Fruit fly (Drosophila melanogaster) whole organism, embryonic: ENCODE results near the gene Syx16.

Experiments
- Abd-B ChIP-seq: fragments of 200-800 bp; sonication (Bioruptor generic); optimal IDR thresholded peaks from 2 replicates; lab custom pipeline; 2018; ENCODE audit warnings: missing biosample characterization, mild to moderate bottlenecking, missing genetic modification characterization, moderate library complexity
- BEAF-32 ChIP-seq: fragments of 200-800 bp; sonication (Bioruptor generic); optimal IDR thresholded peaks from 3 replicates; lab custom pipeline; 2017; ENCODE audit warnings: missing biosample characterization, missing genetic modification characterization, mild to moderate bottlenecking, moderate library complexity, missing genetic modification reagents
- Bgb ChIP-seq: fragments of 200-800 bp; sonication (Bioruptor generic); IDR thresholded peaks from 2 replicates; pipeline ENCODE4 v1.3.6; 2022; ENCODE audit warnings: missing biosample characterization, missing genetic modification characterization; ENCODE audit not compliant: partially characterized antibody
- CG12104 ChIP-seq: fragments of 200-800 bp; sonication (Bioruptor generic); optimal IDR thresholded peaks from 3 replicates; lab custom pipeline; 2016; ENCODE audit warnings: missing biosample characterization, missing genetic modification characterization
- CG13287 ChIP-seq: fragments of 200-800 bp; sonication (Bioruptor generic); IDR thresholded peaks from 2 replicates; pipeline ENCODE4 v1.3.6; 2022; ENCODE audit warnings: missing biosample characterization, missing genetic modification characterization; ENCODE audit not compliant: partially characterized antibody
- CG13775 ChIP-seq: fragments of 200-800 bp; sonication (Bioruptor generic); optimal IDR thresholded peaks from 3 replicates; lab custom pipeline; 2017; ENCODE audit warnings: missing biosample characterization, mild to moderate bottlenecking, missing genetic modification characterization
- CG15514 ChIP-seq: fragments of 200-800 bp; sonication (Bioruptor generic); optimal IDR thresholded peaks from 3 replicates; lab custom pipeline; 2017; ENCODE audit warnings: missing biosample characterization, missing genetic modification characterization, mild to moderate bottlenecking, moderate library complexity, missing genetic modification reagents
- CG15696 ChIP-seq: fragments of 200-800 bp; sonication (Bioruptor generic); optimal IDR thresholded peaks from 2 replicates; lab custom pipeline; 2019; ENCODE audit warnings: missing biosample characterization, mild to moderate bottlenecking, missing genetic modification characterization, moderate library complexity
- CG17385 ChIP-seq: fragments of 200-800 bp; sonication (Bioruptor generic); optimal IDR thresholded peaks from 3 replicates; lab custom pipeline; 2018; ENCODE audit warnings: missing biosample characterization, mild to moderate bottlenecking, missing genetic modification characterization
- CG18619 ChIP-seq: fragments of 200-800 bp; sonication (Bioruptor generic); optimal IDR thresholded peaks from 3 replicates; lab custom pipeline; 2017; ENCODE audit warnings: missing biosample characterization, mild to moderate bottlenecking, missing genetic modification characterization
- CG2116 ChIP-seq: fragments of 200-800 bp; sonication (Bioruptor generic); optimal IDR thresholded peaks from 3 replicates; lab custom pipeline; 2018; ENCODE audit warnings: missing biosample characterization, mild to moderate bottlenecking, missing genetic modification characterization
- CG2120 ChIP-seq: fragments of 200-800 bp; sonication (Bioruptor generic); optimal IDR thresholded peaks from 3 replicates; lab custom pipeline; 2016; ENCODE audit warnings: missing biosample characterization, missing genetic modification characterization
- CG2678 ChIP-seq: fragments of 200-800 bp; sonication (Bioruptor generic); optimal IDR thresholded peaks from 3 replicates; lab custom pipeline; 2019; ENCODE audit warnings: missing biosample characterization, mild to moderate bottlenecking, missing genetic modification characterization, moderate library complexity
- CG30403 ChIP-seq: fragments of 200-800 bp; sonication (Bioruptor generic); optimal IDR thresholded peaks from 3 replicates; lab custom pipeline; 2016; ENCODE audit warnings: missing biosample characterization, missing genetic modification characterization
- CG32532 ChIP-seq: fragments of 200-800 bp; sonication (Bioruptor generic); IDR thresholded peaks from 2 replicates; pipeline ENCODE4 v1.3.6; 2022; ENCODE audit warnings: missing biosample characterization, missing genetic modification characterization
- CG32772 ChIP-seq: fragments of 200-800 bp; sonication (Bioruptor generic); IDR thresholded peaks from 2 replicates; pipeline ENCODE4 v1.3.6; 2022; ENCODE audit warnings: missing biosample characterization, missing genetic modification characterization
- CG33213 ChIP-seq: fragments of 200-800 bp; sonication (Bioruptor generic); optimal IDR thresholded peaks from 3 replicates; lab custom pipeline; 2016; ENCODE audit warnings: missing biosample characterization, missing genetic modification characterization
- CG4328 ChIP-seq: fragments of 200-800 bp; sonication (Bioruptor generic); optimal IDR thresholded peaks from 3 replicates; lab custom pipeline; 2017; ENCODE audit warnings: missing biosample characterization, missing genetic modification reagents, missing genetic modification characterization
- CG7357 ChIP-seq: fragments of 200-800 bp; sonication (Bioruptor generic); IDR thresholded peaks from 3 replicates; pipeline ENCODE4 v1.3.6; 2022; ENCODE audit warnings: missing biosample characterization, missing genetic modification characterization
- CG8290 ChIP-seq, 3 experiments: fragments of 200-800 bp; sonication (Bioruptor generic); optimal IDR thresholded peaks; 2 replicates each; lab custom pipeline; 2016 to 2019; ENCODE audit warnings: missing biosample characterization in 3 of 3, missing genetic modification characterization in 3 of 3, mild to moderate bottlenecking in 2 of 3, moderate library complexity in 1 of 3
- CkIIα-i1 ChIP-seq: fragments of 200-800 bp; sonication (Bioruptor generic); IDR thresholded peaks from 2 replicates; pipeline ENCODE4 v1.3.6; 2022; ENCODE audit warnings: missing biosample characterization, missing genetic modification characterization
- Dfd ChIP-seq, 2 experiments: fragments of >200 bp; optimal IDR thresholded peaks; 2 replicates each; lab custom pipeline; 2017; ENCODE audit warnings: missing biosample characterization in 2 of 2, missing genetic modification characterization in 2 of 2
- E2f2 ChIP-seq: fragments of 200-800 bp; sonication (Bioruptor generic); IDR thresholded peaks from 2 replicates; pipeline ENCODE4 v1.3.6; 2022; ENCODE audit warnings: missing biosample characterization, missing genetic modification characterization
- Fer3 ChIP-seq: fragments of 200-800 bp; sonication (Bioruptor generic); optimal IDR thresholded peaks from 2 replicates; lab custom pipeline; 2018; ENCODE audit warnings: missing biosample characterization, mild to moderate bottlenecking, missing genetic modification characterization, moderate library complexity
- HLH54F ChIP-seq: fragments of 200-800 bp; sonication (Bioruptor generic); optimal IDR thresholded peaks from 3 replicates; lab custom pipeline; 2016; ENCODE audit warnings: missing biosample characterization, missing genetic modification characterization
- Hr51 ChIP-seq, 2 experiments: fragments of 200-800 bp; sonication (Bioruptor generic); optimal IDR thresholded peaks; 2 replicates in 1 of 2; 3 replicates in 1 of 2; lab custom pipeline; 2016 to 2018; ENCODE audit warnings: missing biosample characterization in 2 of 2, missing genetic modification characterization in 2 of 2, mild to moderate bottlenecking in 1 of 2, moderate library complexity in 1 of 2
- Lpt ChIP-seq: fragments of >200 bp; optimal IDR thresholded peaks from 2 replicates; lab custom pipeline; 2018; ENCODE audit warnings: missing biosample characterization, missing genetic modification characterization
- Myb ChIP-seq: fragments of 200-800 bp; sonication (Bioruptor generic); optimal IDR thresholded peaks from 2 replicates; lab custom pipeline; 2016; ENCODE audit warnings: missing biosample characterization, missing genetic modification characterization
- Nf-YC ChIP-seq: fragments of 200-800 bp; optimal IDR thresholded peaks from 3 replicates; lab custom pipeline; 2019; ENCODE audit warnings: missing biosample characterization, mild to moderate bottlenecking, missing genetic modification characterization, moderate library complexity
- Oli ChIP-seq: fragments of 200-800 bp; sonication (Bioruptor generic); optimal IDR thresholded peaks from 2 replicates; lab custom pipeline; 2018; ENCODE audit warnings: missing biosample characterization, mild to moderate bottlenecking, missing genetic modification characterization, moderate library complexity
- Ptx1 ChIP-seq: fragments of 200-800 bp; sonication (Bioruptor generic); IDR thresholded peaks from 2 replicates; pipeline ENCODE4 v1.3.6; 2022; ENCODE audit warnings: missing biosample characterization, missing genetic modification characterization
- Sox100B ChIP-seq: fragments of 200-800 bp; sonication (Bioruptor generic); optimal IDR thresholded peaks from 3 replicates; lab custom pipeline; 2018; ENCODE audit warnings: missing biosample characterization, mild to moderate bottlenecking, missing genetic modification characterization
- fd3F ChIP-seq: fragments of 200-800 bp; sonication (Bioruptor generic); optimal IDR thresholded peaks from 2 replicates; lab custom pipeline; 2018; ENCODE audit warnings: missing biosample characterization, mild to moderate bottlenecking, missing genetic modification characterization, moderate library complexity
- fu2 ChIP-seq: fragments of 200-800 bp; sonication (Bioruptor generic); optimal IDR thresholded peaks from 2 replicates; lab custom pipeline; 2016; ENCODE audit warnings: missing biosample characterization, missing genetic modification characterization
- grau ChIP-seq: fragments of 200-800 bp; optimal IDR thresholded peaks from 3 replicates; lab custom pipeline; 2019; ENCODE audit warnings: missing biosample characterization, mild to moderate bottlenecking, missing genetic modification characterization, moderate library complexity
- kah ChIP-seq: fragments of 200-800 bp; sonication (Bioruptor generic); optimal IDR thresholded peaks from 2 replicates; lab custom pipeline; 2018; ENCODE audit warnings: missing biosample characterization, mild to moderate bottlenecking, missing genetic modification characterization
- lab ChIP-seq: fragments of 200-800 bp; sonication (Bioruptor generic); optimal IDR thresholded peaks from 3 replicates; lab custom pipeline; 2017; ENCODE audit warnings: missing biosample characterization, missing genetic modification characterization, mild to moderate bottlenecking, moderate library complexity, missing genetic modification reagents
- lbe ChIP-seq: fragments of 200-800 bp; sonication (Bioruptor generic); optimal IDR thresholded peaks from 2 replicates; lab custom pipeline; 2016; ENCODE audit warnings: missing biosample characterization, mild to moderate bottlenecking, missing genetic modification characterization
- nerfin-2 ChIP-seq: fragments of 200-800 bp; sonication (Bioruptor generic); IDR thresholded peaks from 2 replicates; pipeline ENCODE4 v1.3.6; 2022; ENCODE audit warnings: missing biosample characterization, missing genetic modification characterization; ENCODE audit not compliant: partially characterized antibody
- nmo ChIP-seq: fragments of 200-800 bp; sonication (Bioruptor generic); optimal IDR thresholded peaks from 2 replicates; lab custom pipeline; 2018; ENCODE audit warnings: missing biosample characterization, mild to moderate bottlenecking, missing genetic modification characterization, moderate library complexity
- prd ChIP-seq, 3 experiments: fragments of >200 bp in 2 of 3; fragments of 200-800 bp in 1 of 3; sonication (Bioruptor generic) in 1 of 3; optimal IDR thresholded peaks in 2 of 3; IDR thresholded peaks in 1 of 3; 2 replicates in 2 of 3; 3 replicates in 1 of 3; pipeline versions ENCODE4 v1.3.6 to Lab custom; 2017 to 2022; ENCODE audit warnings: missing biosample characterization in 1 of 3, missing genetic modification characterization in 1 of 3
- row ChIP-seq: fragments of 200-800 bp; sonication (Bioruptor generic); IDR thresholded peaks from 3 replicates; pipeline ENCODE4 v1.3.6; 2022; ENCODE audit warnings: missing biosample characterization, missing genetic modification characterization
- sd ChIP-seq: fragments of 200-800 bp; sonication (Bioruptor generic); optimal IDR thresholded peaks from 3 replicates; lab custom pipeline; 2018; ENCODE audit warnings: missing biosample characterization, mild to moderate bottlenecking, missing genetic modification characterization, moderate library complexity
- sqz ChIP-seq: fragments of 200-800 bp; sonication (Bioruptor generic); optimal IDR thresholded peaks from 3 replicates; lab custom pipeline; 2018; ENCODE audit warnings: missing biosample characterization, mild to moderate bottlenecking, missing genetic modification characterization
- z ChIP-seq: fragments of 200-800 bp; sonication (Bioruptor generic); IDR thresholded peaks from 3 replicates; pipeline ENCODE4 v1.3.6; 2022; ENCODE audit warnings: missing biosample characterization, missing genetic modification characterization

The Syx16 gene

DNA sequence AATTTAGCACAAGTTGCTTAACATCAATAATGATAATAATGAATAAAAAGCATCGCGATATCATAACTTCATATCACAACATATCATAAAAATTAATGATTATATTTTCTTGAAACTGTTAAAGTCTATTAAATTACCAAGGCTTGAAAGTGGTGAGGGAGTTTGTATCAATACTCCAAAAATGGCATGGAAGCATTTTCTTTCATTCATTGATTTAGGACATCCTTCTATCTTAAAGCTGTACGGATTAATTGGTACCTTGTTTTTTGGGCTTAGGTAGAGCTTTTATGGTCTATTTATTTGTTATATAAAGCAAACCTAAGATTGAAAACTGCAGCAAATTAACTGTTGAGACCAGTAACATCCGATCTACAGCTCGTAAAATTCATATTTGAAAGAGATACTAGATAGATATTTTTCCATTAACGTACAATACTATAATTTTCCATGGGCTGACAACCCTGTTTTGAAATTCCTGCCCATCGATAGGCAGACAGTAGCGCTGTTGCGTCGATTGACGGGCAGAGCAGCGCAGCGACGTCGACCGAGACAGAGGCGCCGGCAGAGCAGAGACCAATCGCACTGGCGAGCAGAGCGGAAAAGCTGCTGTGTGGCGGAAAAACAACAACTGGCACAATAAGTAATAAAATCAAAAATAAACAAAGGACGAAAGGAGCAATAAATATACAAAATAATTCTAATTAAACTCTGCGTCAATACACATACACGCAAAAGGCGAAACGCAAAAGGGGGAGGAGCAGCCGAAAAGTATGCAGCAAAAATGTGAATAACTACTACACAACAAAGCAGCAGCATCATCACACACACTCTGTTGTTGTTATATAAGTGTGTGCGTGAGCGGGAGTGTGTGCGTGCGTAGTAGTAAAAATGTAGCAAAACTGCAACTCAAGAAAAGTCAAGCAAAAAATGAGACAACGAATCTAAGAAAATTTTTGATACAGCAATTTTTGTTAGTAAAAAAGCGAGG, 40.1 kb upstream of the Syx16 start, which contains the start of gene CG1695 (continued):
- peak; percentile 8 for TF ChIP-seq CG12104 (GFP tag; lab: Kevin White, UChicago)
- TF ChIP-seq lbe: no peak
- no peak for TF ChIP-seq CG33213 (GFP tag; lab: Kevin White, UChicago)
- TF ChIP-seq Myb (GFP tag; lab: Kevin White, UChicago): peak; percentile 22
- TF ChIP-seq CG15696: no peak
- no peak for TF ChIP-seq Dfd (GFP tag; optimal IDR thresholded peaks at IDR 0.05; lab: Kevin White, UChicago)
- peak; percentile 19 for TF ChIP-seq CG18619 (GFP tag; lab: Kevin White, UChicago)
- TF ChIP-seq grau (tag; lab: Kevin White, UChicago): peak; percentile 27
- TF ChIP-seq BEAF-32 (GFP tag; lab: Kevin White, UChicago): peak; percentile 42
- peak; percentile 56 for TF ChIP-seq CG2678 (tag; lab: Kevin White, UChicago)
- peak; percentile 35; the same call in 1 of the 2 replicates for TF ChIP-seq E2f2 (GFP tag; lab: Robert Waterston, UW)
- TF ChIP-seq nmo (GFP tag; lab: Kevin White, UChicago): peak; percentile 28
- TF ChIP-seq Nf-YC (tag; lab: Kevin White, UChicago): peak; percentile 6
- peak; percentile 8 for TF ChIP-seq CG17385
- TF ChIP-seq sd (tag; lab: Kevin White, UChicago): peak; percentile 84
- no peak for TF ChIP-seq CkIIα-i1 (GFP tag; lab: Robert Waterston, UW)
- no peak for TF ChIP-seq CG32772 (GFP tag; lab: Robert Waterston, UW)
- peak; percentile 13 for TF ChIP-seq fu2 (GFP tag; lab: Kevin White, UChicago)
- no peak for TF ChIP-seq sqz (GFP tag; lab: Kevin White, UChicago)
- TF ChIP-seq lab (GFP tag; lab: Kevin White, UChicago): peak; percentile 34
- TF ChIP-seq nerfin-2: no peak
- peak; percentile 27 for TF ChIP-seq Oli (tag; lab: Kevin White, UChicago)
- TF ChIP-seq kah (GFP tag; lab: Kevin White, UChicago): no peak
- TF ChIP-seq Abd-B: peak; percentile 17
- TF ChIP-seq CG30403 (GFP tag; lab: Kevin White, UChicago): peak; percentile 53
- TF ChIP-seq row (GFP tag; lab: Robert Waterston, UW): peak; percentile 60
- TF ChIP-seq CG32532 (GFP tag; lab: Robert Waterston, UW): peak; percentile 31; the same call in 1 of the 2 replicates
- peak; percentile 29 for TF ChIP-seq CG2116
- TF ChIP-seq CG13287 (GFP tag; lab: Robert Waterston, UW): peak; percentile 57
- no peak for TF ChIP-seq z (GFP tag; lab: Robert Waterston, UW)
- TF ChIP-seq CG7357: 0 out of 3 replicates have a peak, but pooled peaks have one; percentile 5
- TF ChIP-seq Hr51 (GFP tag; optimal IDR thresholded peaks at IDR 0.05; lab: Kevin White, UChicago): peak in 1 of 2 experiments; percentile 39
- peak; percentile 7 for TF ChIP-seq CG13775
- peak; percentile 13 for TF ChIP-seq fd3F (GFP tag; lab: Kevin White, UChicago)
- TF ChIP-seq Lpt (GFP tag; lab: Kevin White, UChicago): no peak
- TF ChIP-seq Fer3: no peak
- no peak for TF ChIP-seq Bgb (GFP tag; lab: Robert Waterston, UW)
- TF ChIP-seq CG15514 (GFP tag; lab: Kevin White, UChicago): peak; percentile 17
- peak; percentile 12; the same call in 1 of the 2 replicates for TF ChIP-seq Ptx1
- peak; percentile 11 for TF ChIP-seq Sox100B
- no peak for TF ChIP-seq CG8290 (GFP tag; optimal IDR thresholded peaks at IDR 0.05; lab: Kevin White, UChicago)
- peak in 1 of 2 experiments; percentile 51 for TF ChIP-seq CG8290 (tag; optimal IDR thresholded peaks at IDR 0.05; lab: Kevin White, UChicago)
- TF ChIP-seq prd (optimal IDR thresholded peaks at IDR 0.05; lab: Kevin White, UChicago): no peak
- TF ChIP-seq prd (GFP tag; IDR thresholded peaks at IDR 0.05; lab: Robert Waterston, UW): 0 out of 3 replicates have a peak, but pooled peaks have one; percentile 4
- TF ChIP-seq CG2120: peak; percentile 45
- peak; percentile 1 for TF ChIP-seq HLH54F (GFP tag; lab: Kevin White, UChicago)
- no peak for TF ChIP-seq CG4328 (GFP tag; lab: Kevin White, UChicago)
